Fruit fly (Drosophila melanogaster): Measurements from ENCODE around the gene CG7065.

CG7065 gene

DNA sequence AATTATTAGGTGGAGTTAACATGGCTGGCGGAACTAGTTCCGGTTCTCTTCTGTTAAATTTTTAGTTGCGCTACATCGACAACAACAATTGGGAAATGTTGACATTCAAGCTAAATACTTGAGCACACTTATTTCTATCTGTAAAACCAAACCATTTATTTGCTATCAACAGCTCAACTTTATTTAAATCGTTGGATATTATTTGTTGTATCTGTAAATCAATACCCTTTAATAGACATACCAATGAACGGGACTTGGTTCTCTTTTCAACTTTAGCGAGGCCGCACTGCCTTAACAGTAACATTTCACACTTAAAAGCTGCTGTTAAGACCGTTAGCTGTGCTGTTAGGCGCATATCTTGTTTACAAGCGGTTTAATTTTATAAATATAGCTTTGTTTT is 51.3 kb downstream of the CG7065 start, which contains the start of gene CG12106:
TSS of gene CG12106 (plus strand) at position 295 of the 400 bp plus-strand sequence.
- TF ChIP-seq Dll (optimal IDR thresholded peaks at IDR 0.05), result no peak
- no peak for TF ChIP-seq psq (optimal IDR thresholded peaks at IDR 0.05)
- TF ChIP-seq EcR (GFP tag; optimal IDR thresholded peaks at IDR 0.05), result no peak
- TF ChIP-seq CG8478 (optimal IDR thresholded peaks at IDR 0.05), result no peak
- TF ChIP-seq pan (optimal IDR thresholded peaks at IDR 0.05), result no peak
- TF ChIP-seq usp (GFP tag; optimal IDR thresholded peaks at IDR 0.05), result no peak

DNA sequence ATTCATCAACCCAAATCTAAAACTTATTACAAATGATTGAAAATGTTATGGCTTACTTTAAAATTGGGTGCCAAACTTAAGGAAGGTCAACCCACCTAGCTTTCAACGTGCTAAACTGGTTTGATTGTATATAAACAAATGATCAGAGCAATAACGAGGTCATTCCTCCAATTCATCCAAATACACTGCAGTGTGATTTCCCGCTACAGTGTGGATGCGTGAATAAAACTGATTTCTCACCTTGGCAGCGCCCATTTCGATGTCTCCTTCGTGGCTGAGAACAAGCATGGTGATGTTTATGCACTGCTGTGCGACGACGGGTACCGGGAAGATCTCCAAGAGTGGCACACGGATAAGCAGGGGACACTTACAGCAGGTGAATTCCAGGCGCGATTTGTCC is 53.0 kb downstream of the CG7065 start:
- no peak for TF ChIP-seq psq (optimal IDR thresholded peaks at IDR 0.05)
- TF ChIP-seq pan (optimal IDR thresholded peaks at IDR 0.05), result no peak
- TF ChIP-seq usp (GFP tag; optimal IDR thresholded peaks at IDR 0.05), result no peak
- no peak for TF ChIP-seq Dll (optimal IDR thresholded peaks at IDR 0.05)
- no peak for TF ChIP-seq CG8478 (optimal IDR thresholded peaks at IDR 0.05)
- TF ChIP-seq EcR (GFP tag; optimal IDR thresholded peaks at IDR 0.05), result no peak

DNA sequence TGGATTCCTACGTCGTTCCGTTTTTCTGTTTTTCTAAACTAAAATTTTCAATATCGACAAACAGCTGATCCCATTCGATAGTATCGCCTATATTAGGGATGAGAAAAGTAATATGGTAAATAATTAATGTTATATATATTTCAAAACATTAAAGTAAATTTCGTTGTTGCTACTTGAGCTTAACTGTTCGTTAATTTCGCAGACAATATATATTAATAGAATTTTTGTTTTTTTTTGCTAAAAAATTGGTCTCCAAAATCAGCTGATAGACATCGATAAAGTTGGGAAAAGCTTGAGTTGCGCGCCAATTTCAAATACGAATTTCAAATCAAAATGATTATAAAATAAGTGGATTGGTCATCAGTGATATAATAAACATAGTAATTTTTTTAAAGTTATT is 54.1 kb downstream of the CG7065 start, which contains the start of gene CG12118:
TSS of gene CG12118 (minus strand) at position 53 of the 400 bp plus-strand sequence.
- no peak for TF ChIP-seq EcR (GFP tag; optimal IDR thresholded peaks at IDR 0.05)
- no peak for TF ChIP-seq usp (GFP tag; optimal IDR thresholded peaks at IDR 0.05)
- no peak for TF ChIP-seq psq (optimal IDR thresholded peaks at IDR 0.05)
- TF ChIP-seq pan (optimal IDR thresholded peaks at IDR 0.05), result no peak
- no peak for TF ChIP-seq Dll (optimal IDR thresholded peaks at IDR 0.05)
- no peak for TF ChIP-seq CG8478 (optimal IDR thresholded peaks at IDR 0.05)

Data from whole organism.